Fruit fly (Drosophila melanogaster) whole organism, embryonic: Measurements from ENCODE around the gene par-6.
A peak's percentile ranks its signal among the peaks of the same experiment; 100 is the strongest.

ENCODE experiments used
- ATbp ChIP-seq: fragments of 200-800 bp; sonication (Bioruptor generic); optimal IDR thresholded peaks from 2 replicates; lab custom pipeline; 2017; ENCODE audit warnings: missing biosample characterization, mild to moderate bottlenecking, missing genetic modification characterization, missing genetic modification reagents
- CG10267 ChIP-seq: fragments of 200-800 bp; sonication (Bioruptor generic); optimal IDR thresholded peaks from 2 replicates; lab custom pipeline; 2018; ENCODE audit warnings: missing biosample characterization, mild to moderate bottlenecking, missing genetic modification characterization, moderate library complexity
- CG10979 ChIP-seq: fragments of 200-800 bp; sonication (Bioruptor generic); optimal IDR thresholded peaks from 2 replicates; lab custom pipeline; 2018; ENCODE audit warnings: missing biosample characterization, mild to moderate bottlenecking, missing genetic modification characterization, moderate library complexity
- CG11504 ChIP-seq: fragments of 200-800 bp; sonication (Bioruptor generic); optimal IDR thresholded peaks from 3 replicates; lab custom pipeline; 2019; ENCODE audit warnings: missing biosample characterization, mild to moderate bottlenecking, missing genetic modification characterization, moderate library complexity
- CG12155 ChIP-seq: fragments of 200-800 bp; sonication (Bioruptor generic); optimal IDR thresholded peaks from 3 replicates; lab custom pipeline; 2016; ENCODE audit warnings: missing biosample characterization, missing genetic modification characterization
- CG14441 ChIP-seq: fragments of 200-800 bp; sonication (Bioruptor generic); IDR thresholded peaks from 2 replicates; pipeline ENCODE4 v1.3.6; 2022; ENCODE audit warnings: missing biosample characterization, missing genetic modification characterization
- CG14710 ChIP-seq: fragments of 200-800 bp; sonication (Bioruptor generic); optimal IDR thresholded peaks from 3 replicates; lab custom pipeline; 2019; ENCODE audit warnings: missing biosample characterization, mild to moderate bottlenecking, missing genetic modification characterization, moderate library complexity
- CG17361 ChIP-seq: fragments of 200-800 bp; sonication (Bioruptor generic); IDR thresholded peaks from 3 replicates; pipeline ENCODE4 v1.3.6; 2022; ENCODE audit warnings: missing biosample characterization, missing genetic modification characterization
- CG17829 ChIP-seq: fragments of 200-800 bp; optimal IDR thresholded peaks from 2 replicates; lab custom pipeline; 2019; ENCODE audit warnings: missing biosample characterization, mild to moderate bottlenecking, missing genetic modification characterization, moderate library complexity
- CG2678 ChIP-seq: fragments of 200-800 bp; sonication (Bioruptor generic); optimal IDR thresholded peaks from 3 replicates; lab custom pipeline; 2019; ENCODE audit warnings: missing biosample characterization, mild to moderate bottlenecking, missing genetic modification characterization, moderate library complexity
- CG2712 ChIP-seq: fragments of 200-800 bp; optimal IDR thresholded peaks from 3 replicates; lab custom pipeline; 2019; ENCODE audit warnings: missing biosample characterization, mild to moderate bottlenecking, missing genetic modification characterization, moderate library complexity
- CG30403 ChIP-seq: fragments of 200-800 bp; sonication (Bioruptor generic); optimal IDR thresholded peaks from 3 replicates; lab custom pipeline; 2016; ENCODE audit warnings: missing biosample characterization, missing genetic modification characterization
- CG5245 ChIP-seq: fragments of 200-800 bp; sonication (Bioruptor generic); optimal IDR thresholded peaks from 3 replicates; lab custom pipeline; 2016; ENCODE audit warnings: missing biosample characterization, missing genetic modification characterization
- CG6689 ChIP-seq: fragments of 200-800 bp; sonication (Bioruptor generic); IDR thresholded peaks from 2 replicates; pipeline ENCODE4 v1.3.6; 2022; ENCODE audit warnings: missing biosample characterization, missing genetic modification characterization
- CG7839 ChIP-seq: fragments of 200-800 bp; sonication (Bioruptor generic); optimal IDR thresholded peaks from 3 replicates; lab custom pipeline; 2018; ENCODE audit warnings: missing biosample characterization, mild to moderate bottlenecking, missing genetic modification characterization, moderate library complexity
- CG9215 ChIP-seq: fragments of 200-800 bp; sonication (Bioruptor generic); IDR thresholded peaks from 2 replicates; pipeline ENCODE4 v1.3.6; 2022; ENCODE audit warnings: missing biosample characterization, missing genetic modification characterization
- CG9437 ChIP-seq: fragments of 200-800 bp; sonication (Bioruptor generic); optimal IDR thresholded peaks from 2 replicates; lab custom pipeline; 2018; ENCODE audit warnings: missing biosample characterization, mild to moderate bottlenecking, missing genetic modification characterization
- CG9797 ChIP-seq: fragments of 200-800 bp; sonication (Bioruptor generic); optimal IDR thresholded peaks from 3 replicates; lab custom pipeline; 2018; ENCODE audit warnings: missing biosample characterization, mild to moderate bottlenecking, missing genetic modification characterization
- CG9932 ChIP-seq: fragments of 200-800 bp; sonication (Bioruptor generic); IDR thresholded peaks from 2 replicates; pipeline ENCODE4 v1.3.6; 2022; ENCODE audit warnings: missing biosample characterization, missing genetic modification characterization
- D19A ChIP-seq: fragments of 200-800 bp; optimal IDR thresholded peaks from 3 replicates; lab custom pipeline; 2019; ENCODE audit warnings: missing biosample characterization, mild to moderate bottlenecking, missing genetic modification characterization, moderate library complexity
- Drgx ChIP-seq: fragments of 200-800 bp; sonication (Bioruptor generic); IDR thresholded peaks from 2 replicates; pipeline ENCODE4 v1.3.6; 2022; ENCODE audit warnings: missing biosample characterization, missing genetic modification characterization
- E2f2 ChIP-seq: fragments of 200-800 bp; sonication (Bioruptor generic); IDR thresholded peaks from 2 replicates; pipeline ENCODE4 v1.3.6; 2022; ENCODE audit warnings: missing biosample characterization, missing genetic modification characterization
- Gug ChIP-seq: fragments of 200-800 bp; sonication (Bioruptor generic); IDR thresholded peaks from 4 replicates; pipeline ENCODE4 v1.3.6; 2022; ENCODE audit warnings: missing biosample characterization, missing genetic modification characterization
- HLHmδ ChIP-seq: fragments of 200-800 bp; sonication (Bioruptor generic); optimal IDR thresholded peaks from 2 replicates; lab custom pipeline; 2018; ENCODE audit warnings: missing biosample characterization, mild to moderate bottlenecking, missing genetic modification characterization, moderate library complexity
- Hr51 ChIP-seq, 2 experiments: fragments of 200-800 bp; sonication (Bioruptor generic); optimal IDR thresholded peaks; 2 replicates in 1 of 2; 3 replicates in 1 of 2; lab custom pipeline; 2016 to 2018; ENCODE audit warnings: missing biosample characterization in 2 of 2, missing genetic modification characterization in 2 of 2, mild to moderate bottlenecking in 1 of 2, moderate library complexity in 1 of 2
- Mad ChIP-seq: fragments of 200-800 bp; sonication (Bioruptor generic); optimal IDR thresholded peaks from 2 replicates; lab custom pipeline; 2016; ENCODE audit warnings: missing biosample characterization, missing genetic modification characterization
- Nf-YC ChIP-seq: fragments of 200-800 bp; optimal IDR thresholded peaks from 3 replicates; lab custom pipeline; 2019; ENCODE audit warnings: missing biosample characterization, mild to moderate bottlenecking, missing genetic modification characterization, moderate library complexity
- Oli ChIP-seq: fragments of 200-800 bp; sonication (Bioruptor generic); optimal IDR thresholded peaks from 2 replicates; lab custom pipeline; 2018; ENCODE audit warnings: missing biosample characterization, mild to moderate bottlenecking, missing genetic modification characterization, moderate library complexity
- Ptx1 ChIP-seq: fragments of 200-800 bp; sonication (Bioruptor generic); IDR thresholded peaks from 2 replicates; pipeline ENCODE4 v1.3.6; 2022; ENCODE audit warnings: missing biosample characterization, missing genetic modification characterization
- Sox102F ChIP-seq: fragments of 200-800 bp; sonication (Bioruptor generic); optimal IDR thresholded peaks from 2 replicates; lab custom pipeline; 2018; ENCODE audit warnings: missing biosample characterization, mild to moderate bottlenecking, missing genetic modification characterization, moderate library complexity
- YL-1 ChIP-seq: fragments of 200-800 bp; sonication (Bioruptor generic); optimal IDR thresholded peaks from 3 replicates; lab custom pipeline; 2017; ENCODE audit warnings: missing biosample characterization, mild to moderate bottlenecking, missing genetic modification characterization
- crol ChIP-seq: fragments of 200-800 bp; sonication (Bioruptor generic); IDR thresholded peaks from 2 replicates; pipeline ENCODE4 v1.3.6; 2022; ENCODE audit warnings: missing biosample characterization, missing genetic modification characterization
- dati ChIP-seq: fragments of 200-800 bp; sonication (Bioruptor generic); IDR thresholded peaks from 2 replicates; pipeline ENCODE4 v1.3.6; 2022; ENCODE audit warnings: missing biosample characterization, missing genetic modification characterization
- dmrt11E ChIP-seq: fragments of 200-800 bp; sonication (Bioruptor generic); optimal IDR thresholded peaks from 3 replicates; lab custom pipeline; 2018; ENCODE audit warnings: missing biosample characterization, mild to moderate bottlenecking, missing genetic modification characterization, moderate library complexity
- dmrt99B ChIP-seq: fragments of 200-800 bp; sonication (Bioruptor generic); optimal IDR thresholded peaks from 2 replicates; lab custom pipeline; 2018; ENCODE audit warnings: missing biosample characterization, mild to moderate bottlenecking, missing genetic modification characterization, moderate library complexity
- dpn ChIP-seq, 2 experiments: fragments of 200-800 bp; sonication (Bioruptor generic); optimal IDR thresholded peaks; 3 replicates each; lab custom pipeline; 2016; ENCODE audit warnings: missing biosample characterization in 2 of 2, missing genetic modification characterization in 2 of 2
- dysf ChIP-seq: fragments of 200-800 bp; sonication (Bioruptor generic); IDR thresholded peaks from 3 replicates; pipeline ENCODE4 v1.3.6; 2022; ENCODE audit warnings: missing biosample characterization, missing genetic modification characterization
- gem ChIP-seq: fragments of 200-800 bp; sonication (Bioruptor generic); optimal IDR thresholded peaks from 2 replicates; lab custom pipeline; 2019; ENCODE audit warnings: missing biosample characterization, mild to moderate bottlenecking, missing genetic modification characterization, moderate library complexity
- gfzf ChIP-seq: fragments of 200-800 bp; sonication (Bioruptor generic); optimal IDR thresholded peaks from 2 replicates; lab custom pipeline; 2016; ENCODE audit warnings: missing biosample characterization, mild to moderate bottlenecking, missing genetic modification characterization, moderate library complexity
- gsb ChIP-seq: fragments of 200-800 bp; sonication (Bioruptor generic); IDR thresholded peaks from 2 replicates; pipeline ENCODE4 v1.3.6; 2022; ENCODE audit warnings: missing biosample characterization, missing genetic modification characterization
- hkb ChIP-seq, 2 experiments: fragments of 200-800 bp in 1 of 2; fragments of >200 bp in 1 of 2; sonication (Bioruptor generic) in 1 of 2; IDR thresholded peaks in 1 of 2; optimal IDR thresholded peaks in 1 of 2; 2 replicates each; pipeline versions ENCODE4 v1.3.6 to Lab custom; 2017 to 2022; ENCODE audit warnings: missing biosample characterization in 1 of 2, missing genetic modification characterization in 1 of 2
- lmd ChIP-seq: fragments of 200-800 bp; sonication (Bioruptor generic); IDR thresholded peaks from 2 replicates; pipeline ENCODE4 v1.3.6; 2022; ENCODE audit warnings: missing biosample characterization, missing genetic modification characterization
- lola ChIP-seq, 3 experiments: fragments of >200 bp in 2 of 3; fragments of 200-800 bp in 1 of 3; sonication (Bioruptor generic) in 1 of 3; optimal IDR thresholded peaks; 2 replicates each; lab custom pipeline; 2017 to 2019; ENCODE audit warnings: missing biosample characterization in 3 of 3, missing genetic modification characterization in 3 of 3, mild to moderate bottlenecking in 1 of 3, moderate library complexity in 1 of 3
- nom ChIP-seq: fragments of 200-800 bp; sonication (Bioruptor generic); optimal IDR thresholded peaks from 2 replicates; lab custom pipeline; 2017; ENCODE audit warnings: missing biosample characterization, missing genetic modification characterization, mild to moderate bottlenecking, moderate library complexity, missing genetic modification reagents
- prd ChIP-seq, 3 experiments: fragments of >200 bp in 2 of 3; fragments of 200-800 bp in 1 of 3; sonication (Bioruptor generic) in 1 of 3; optimal IDR thresholded peaks in 2 of 3; IDR thresholded peaks in 1 of 3; 2 replicates in 2 of 3; 3 replicates in 1 of 3; pipeline versions ENCODE4 v1.3.6 to Lab custom; 2017 to 2022; ENCODE audit warnings: missing biosample characterization in 1 of 3, missing genetic modification characterization in 1 of 3
- row ChIP-seq: fragments of 200-800 bp; sonication (Bioruptor generic); IDR thresholded peaks from 3 replicates; pipeline ENCODE4 v1.3.6; 2022; ENCODE audit warnings: missing biosample characterization, missing genetic modification characterization

The par-6 gene

DNA sequence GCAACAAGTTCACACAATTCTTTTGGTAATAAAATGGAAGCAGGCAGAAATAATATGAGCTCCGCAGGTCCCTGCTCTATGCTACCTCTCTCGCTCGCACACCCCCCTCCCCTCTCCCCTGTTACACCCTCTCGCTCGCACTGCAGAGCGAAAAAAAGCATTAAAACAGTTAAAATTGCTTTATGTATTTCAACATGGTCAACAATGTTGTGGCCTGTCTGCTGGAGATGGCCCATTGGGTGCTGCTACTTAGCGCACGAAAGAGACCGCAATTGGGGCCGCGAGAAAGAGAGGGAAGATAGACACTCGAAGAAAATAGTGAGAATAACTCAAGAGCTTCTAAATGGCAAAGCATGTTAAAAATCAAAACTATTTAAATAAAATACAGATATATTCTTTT is 25.2 kb downstream of the par-6 start (continued):
- peak; percentile 32; the same call in 1 of the 3 replicates for TF ChIP-seq row (GFP tag; lab: Robert Waterston, UW)
- no peak for TF ChIP-seq ATbp (GFP tag; lab: Kevin White, UChicago)
- peak; percentile 63 for TF ChIP-seq Nf-YC
- TF ChIP-seq E2f2 (GFP tag; lab: Robert Waterston, UW) = 0 out of 2 replicates have a peak, but pooled peaks have one; percentile 13
- TF ChIP-seq dysf = peak; percentile 36; the same call in 1 of the 3 replicates
- no peak for TF ChIP-seq gsb (GFP tag; lab: Robert Waterston, UW)
- TF ChIP-seq Ptx1 (GFP tag; lab: Robert Waterston, UW) = no peak
- peak; percentile 31 for TF ChIP-seq CG11504 (tag; lab: Kevin White, UChicago)
- TF ChIP-seq CG9797 (GFP tag; lab: Kevin White, UChicago) = no peak
- TF ChIP-seq prd (optimal IDR thresholded peaks at IDR 0.05; lab: Kevin White, UChicago) = no peak
- 0 out of 3 replicates have a peak, but pooled peaks have one; percentile 16 for TF ChIP-seq prd (GFP tag; IDR thresholded peaks at IDR 0.05; lab: Robert Waterston, UW)
- TF ChIP-seq Drgx (GFP tag; lab: Robert Waterston, UW) = peak; percentile 26; the same call in 1 of the 2 replicates
- TF ChIP-seq CG14441 = 0 out of 2 replicates have a peak, but pooled peaks have one; percentile 18
- TF ChIP-seq lmd (GFP tag; lab: Robert Waterston, UW) = no peak
- no peak for TF ChIP-seq HLHmδ
- peak; percentile 33; the same call in 1 of the 2 replicates for TF ChIP-seq crol (GFP tag; lab: Robert Waterston, UW)
- TF ChIP-seq dmrt99B (tag; lab: Kevin White, UChicago) = peak; percentile 36
- TF ChIP-seq CG9932 (GFP tag; lab: Robert Waterston, UW) = peak; percentile 16; the same call in 1 of the 2 replicates
- no peak for TF ChIP-seq dpn (GFP tag; optimal IDR thresholded peaks at IDR 0.05; lab: Kevin White, UChicago)
- no peak for TF ChIP-seq Gug
- TF ChIP-seq CG2678 (tag; lab: Kevin White, UChicago) = peak; percentile 2
- TF ChIP-seq Mad (GFP tag; lab: Kevin White, UChicago) = no peak
- TF ChIP-seq dati = no peak

dm6 chrX:17732076-17732475 is 28.9 kb downstream of the par-6 start:
- TF ChIP-seq nom (GFP tag; lab: Kevin White, UChicago) = peak; percentile 68
- no peak for TF ChIP-seq gfzf (GFP tag; lab: Kevin White, UChicago)
- no peak for TF ChIP-seq CG9215

dm6 chrX:17732684-17733083 is 29.5 kb downstream of the par-6 start:
- TF ChIP-seq CG7839 (tag; lab: Kevin White, UChicago) = peak; percentile 17
- TF ChIP-seq dmrt11E (tag; lab: Kevin White, UChicago) = peak; percentile 35
- peak; percentile 39; the same call in 1 of the 3 replicates for TF ChIP-seq CG17361 (GFP tag; lab: Robert Waterston, UW)
- TF ChIP-seq CG2678 (tag; lab: Kevin White, UChicago) = peak; percentile 27
- TF ChIP-seq dmrt99B (tag; lab: Kevin White, UChicago) = peak; percentile 21
- no peak for TF ChIP-seq CG5245
- TF ChIP-seq CG17829 (tag; lab: Kevin White, UChicago) = peak; percentile 7
- 0 out of 2 replicates have a peak, but pooled peaks have one; percentile 17 for TF ChIP-seq CG6689
- TF ChIP-seq D19A = peak; percentile 16
- TF ChIP-seq CG11504 (tag; lab: Kevin White, UChicago) = peak; percentile 32
- TF ChIP-seq gem = peak; percentile 37
- TF ChIP-seq CG30403 (GFP tag; lab: Kevin White, UChicago) = no peak
- peak; percentile 15 for TF ChIP-seq Sox102F (GFP tag; lab: Kevin White, UChicago)
- no peak for TF ChIP-seq YL-1
- no peak for TF ChIP-seq Hr51 (GFP tag; optimal IDR thresholded peaks at IDR 0.05; lab: Kevin White, UChicago)
- TF ChIP-seq hkb (optimal IDR thresholded peaks at IDR 0.05; lab: Kevin White, UChicago) = no peak
- TF ChIP-seq hkb (GFP tag; IDR thresholded peaks at IDR 0.05; lab: Robert Waterston, UW) = no peak
- no peak for TF ChIP-seq CG12155 (GFP tag; lab: Kevin White, UChicago)
- no peak for TF ChIP-seq CG9437 (GFP tag; lab: Kevin White, UChicago)
- TF ChIP-seq CG14710 (tag; lab: Kevin White, UChicago) = peak; percentile 34
- peak; percentile 21 for TF ChIP-seq CG10267 (tag; lab: Kevin White, UChicago)
- peak; percentile 24 for TF ChIP-seq CG2712 (tag; lab: Kevin White, UChicago)
- peak in 1 of 3 experiments; percentile 20 for TF ChIP-seq lola (GFP tag; optimal IDR thresholded peaks at IDR 0.05; lab: Kevin White, UChicago)
- peak; percentile 45 for TF ChIP-seq CG10979
- no peak for TF ChIP-seq Mad (GFP tag; lab: Kevin White, UChicago)
- TF ChIP-seq Oli = peak; percentile 9
